Fruit fly (Drosophila melanogaster) whole organism, pupa: ENCODE results near the gene NimB2.

Experiments
- CG10348 ChIP-seq: fragments of 200-800 bp; sonication (Bioruptor generic); IDR thresholded peaks from 2 replicates; pipeline ENCODE4 v1.3.6; 2022; ENCODE audit warnings: missing biosample characterization, missing genetic modification characterization
- CG12605 ChIP-seq: fragments of 200-800 bp; sonication (Bioruptor generic); IDR thresholded peaks from 2 replicates; pipeline ENCODE4 v1.3.6; 2022; ENCODE audit warnings: missing biosample characterization, missing genetic modification characterization
- CG13204 ChIP-seq: fragments of 200-800 bp; sonication (Bioruptor generic); optimal IDR thresholded peaks from 2 replicates; lab custom pipeline; 2018; ENCODE audit warnings: missing biosample characterization, mild to moderate bottlenecking, missing genetic modification characterization, moderate library complexity
- CG14655 ChIP-seq: fragments of 200-800 bp; sonication (Bioruptor generic); optimal IDR thresholded peaks from 3 replicates; lab custom pipeline; 2017; ENCODE audit warnings: mild to moderate bottlenecking, missing biosample characterization, missing genetic modification reagents, missing genetic modification characterization
- CG15710 ChIP-seq: fragments of 200-800 bp; sonication (Bioruptor generic); optimal IDR thresholded peaks from 2 replicates; lab custom pipeline; 2018; ENCODE audit warnings: missing biosample characterization, mild to moderate bottlenecking, missing genetic modification characterization, moderate library complexity
- CG17806 ChIP-seq: fragments of 200-800 bp; sonication (Bioruptor generic); optimal IDR thresholded peaks from 2 replicates; lab custom pipeline; 2018; ENCODE audit warnings: missing biosample characterization, mild to moderate bottlenecking, missing genetic modification characterization, moderate library complexity
- CG32121 ChIP-seq: fragments of 200-800 bp; sonication (Bioruptor generic); IDR thresholded peaks from 2 replicates; pipeline ENCODE4 v1.3.6; 2022; ENCODE audit warnings: missing biosample characterization, missing genetic modification characterization
- CG34367 ChIP-seq: fragments of 200-800 bp; sonication (Bioruptor generic); optimal IDR thresholded peaks from 2 replicates; lab custom pipeline; 2018; ENCODE audit warnings: missing biosample characterization, mild to moderate bottlenecking, missing genetic modification characterization
- CG4496 ChIP-seq: fragments of 200-800 bp; sonication (Bioruptor generic); IDR thresholded peaks from 3 replicates; pipeline ENCODE4 v1.3.6; 2022; ENCODE audit warnings: missing biosample characterization, missing genetic modification characterization
- CG8159 ChIP-seq: fragments of 200-800 bp; sonication (Bioruptor generic); optimal IDR thresholded peaks from 3 replicates; lab custom pipeline; 2018; ENCODE audit warnings: missing biosample characterization, mild to moderate bottlenecking, missing genetic modification characterization, moderate library complexity
- CG8301 ChIP-seq: fragments of 200-800 bp; sonication (Bioruptor generic); optimal IDR thresholded peaks from 2 replicates; lab custom pipeline; 2018; ENCODE audit warnings: missing biosample characterization, mild to moderate bottlenecking, missing genetic modification characterization
- CG9948 ChIP-seq: fragments of 200-800 bp; sonication (Bioruptor generic); optimal IDR thresholded peaks from 2 replicates; lab custom pipeline; 2018; ENCODE audit warnings: missing biosample characterization, mild to moderate bottlenecking, missing genetic modification characterization, moderate library complexity
- D1 ChIP-seq: fragments of 200-800 bp; sonication (Bioruptor generic); optimal IDR thresholded peaks from 2 replicates; lab custom pipeline; 2018; ENCODE audit warnings: missing biosample characterization, mild to moderate bottlenecking, missing genetic modification characterization, moderate library complexity
- EcR ChIP-seq: fragments of 200-800 bp; sonication (Bioruptor generic); optimal IDR thresholded peaks from 3 replicates; lab custom pipeline; 2019; ENCODE audit warnings: missing biosample characterization, missing genetic modification characterization, mild to moderate bottlenecking, moderate library complexity, missing genetic modification reagents
- Ets98B ChIP-seq: fragments of 200-800 bp; sonication (Bioruptor generic); IDR thresholded peaks from 2 replicates; pipeline ENCODE4 v1.3.6; 2022; ENCODE audit warnings: missing biosample characterization, missing genetic modification characterization
- Pif1A ChIP-seq: fragments of 200-800 bp; sonication (Bioruptor generic); optimal IDR thresholded peaks from 3 replicates; lab custom pipeline; 2016; ENCODE audit warnings: missing biosample characterization, missing genetic modification characterization
- Pif1B ChIP-seq: fragments of 200-800 bp; sonication (Bioruptor generic); optimal IDR thresholded peaks from 3 replicates; lab custom pipeline; 2016; ENCODE audit warnings: missing biosample characterization, missing genetic modification characterization
- Snoo ChIP-seq: fragments of 200-800 bp; sonication (Bioruptor generic); optimal IDR thresholded peaks from 3 replicates; lab custom pipeline; 2017; ENCODE audit warnings: missing biosample characterization, mild to moderate bottlenecking, missing genetic modification characterization, inconsistent platforms
- fd96Ca ChIP-seq: fragments of 200-800 bp; sonication (Bioruptor generic); IDR thresholded peaks from 3 replicates; pipeline ENCODE4 v1.3.6; 2022; ENCODE audit warnings: missing biosample characterization, missing genetic modification characterization
- gl ChIP-seq: fragments of 200-800 bp; sonication (Bioruptor generic); optimal IDR thresholded peaks from 2 replicates; lab custom pipeline; 2018; ENCODE audit warnings: missing biosample characterization, mild to moderate bottlenecking, missing genetic modification characterization
- rn ChIP-seq: fragments of 200-800 bp; sonication (Bioruptor generic); IDR thresholded peaks from 2 replicates; pipeline ENCODE4 v1.3.6; 2022; ENCODE audit warnings: missing biosample characterization, missing genetic modification characterization

The NimB2 gene

dm6 chr2L:13960399-13960798, 6.4 kb downstream of the NimB2 start:
- TF ChIP-seq CG15710 (tag; lab: Kevin White, UChicago) = no peak
- TF ChIP-seq CG8301 (tag; lab: Kevin White, UChicago) = no peak
- no peak for TF ChIP-seq EcR (GFP tag; lab: Kevin White, UChicago)
- TF ChIP-seq CG8159 = no peak
- TF ChIP-seq D1 (tag; lab: Kevin White, UChicago) = no peak
- no peak for TF ChIP-seq CG17806 (tag; lab: Kevin White, UChicago)
- TF ChIP-seq CG10348 (GFP tag; lab: Robert Waterston, UW) = no peak

dm6 chr2L:13957239-13957638, 9.6 kb downstream of the NimB2 start, which contains the start of gene NimA:
NimA (plus strand) TSS chr2L:13957539.
- TF ChIP-seq CG8159 (no peak), CG10348 (GFP tag; lab: Robert Waterston, UW) (no peak), CG32121 (GFP tag; lab: Robert Waterston, UW) (no peak; the same call in 1 of the 2 replicates), Ets98B (no peak), EcR (GFP tag; lab: Kevin White, UChicago) (no peak), fd96Ca (no peak), gl (tag; lab: Kevin White, UChicago) (no peak), CG12605 (GFP tag; lab: Robert Waterston, UW) (no peak), D1 (tag; lab: Kevin White, UChicago) (no peak)

dm6 chr2L:13955775-13956174, 11.0 kb downstream of the NimB2 start:
- TF ChIP-seq CG32121 (GFP tag; lab: Robert Waterston, UW) (peak; percentile 97), CG10348 (GFP tag; lab: Robert Waterston, UW) (peak; percentile 79), Pif1A (GFP tag; lab: Kevin White, UChicago) (peak; percentile 90), Pif1B (GFP tag; lab: Kevin White, UChicago) (peak; percentile 94), CG12605 (GFP tag; lab: Robert Waterston, UW) (peak; percentile 94), rn (GFP tag; lab: Robert Waterston, UW) (peak; percentile 91), CG8159 (peak; percentile 90), fd96Ca (peak; percentile 98), CG4496 (GFP tag; lab: Robert Waterston, UW) (peak; percentile 98), CG9948 (peak; percentile 91), CG13204 (GFP tag; lab: Kevin White, UChicago) (peak; percentile 78), CG8301 (tag; lab: Kevin White, UChicago) (peak; percentile 96), D1 (tag; lab: Kevin White, UChicago) (peak; percentile 59), CG34367 (tag; lab: Kevin White, UChicago) (peak; percentile 92), EcR (GFP tag; lab: Kevin White, UChicago) (peak; percentile 85), Snoo (tag; lab: Kevin White, UChicago) (peak; percentile 97), Ets98B (peak; percentile 96), CG15710 (tag; lab: Kevin White, UChicago) (peak; percentile 93), CG17806 (tag; lab: Kevin White, UChicago) (peak; percentile 92), gl (tag; lab: Kevin White, UChicago) (peak; percentile 85), CG14655 (GFP tag; lab: Kevin White, UChicago) (peak; percentile 96)

- TF ChIP-seq CG14655 (GFP tag; lab: Kevin White, UChicago) (no peak), CG8301 (tag; lab: Kevin White, UChicago) (no peak), CG8159 (no peak), CG9948 (no peak), Snoo (tag; lab: Kevin White, UChicago) (no peak), Ets98B (no peak), CG17806 (tag; lab: Kevin White, UChicago) (no peak), gl (tag; lab: Kevin White, UChicago) (no peak), CG34367 (tag; lab: Kevin White, UChicago) (no peak), EcR (GFP tag; lab: Kevin White, UChicago) (no peak)
Observed at dm6 chr2L:13949789-13950188, 17.0 kb downstream of the NimB2 start.

- peak; percentile 75 for TF ChIP-seq CG4496 (GFP tag; lab: Robert Waterston, UW)
- no peak for TF ChIP-seq Snoo (tag; lab: Kevin White, UChicago)
Observed at dm6 chr2L:13947476-13947875, 19.3 kb downstream of the NimB2 start, which contains the start of gene Vajk3. Vajk3 (minus strand) TSS chr2L:13947476.

- TF ChIP-seq D1 (tag; lab: Kevin White, UChicago) (no peak), CG32121 (GFP tag; lab: Robert Waterston, UW) (no peak), CG4496 (GFP tag; lab: Robert Waterston, UW) (peak; percentile 84), Pif1B (GFP tag; lab: Kevin White, UChicago) (no peak), CG13204 (GFP tag; lab: Kevin White, UChicago) (no peak), CG8301 (tag; lab: Kevin White, UChicago) (no peak), CG9948 (no peak), rn (GFP tag; lab: Robert Waterston, UW) (no peak), Ets98B (peak; percentile 6; the same call in 1 of the 2 replicates), gl (tag; lab: Kevin White, UChicago) (no peak)
Observed at dm6 chr2L:13934542-13935065, 32.2 kb downstream of the NimB2 start, which contains the start of gene Vajk2. Vajk2 (minus strand) TSS chr2L:13934692.
